Fruit fly (Drosophila melanogaster) Kc167 (cell line): Measurements from ENCODE around the gene Sf3a1.

Experiments
- Myc ChIP-seq: fragments of >200 bp; optimal IDR thresholded peaks from 2 replicates; lab custom pipeline; 2017; ENCODE audit warnings: missing external identifiers
- Sin3A ChIP-seq: fragments of >200 bp; optimal IDR thresholded peaks from 2 replicates; lab custom pipeline; 2018; ENCODE audit warnings: missing external identifiers
- h ChIP-seq: fragments of >200 bp; optimal IDR thresholded peaks from 3 replicates; lab custom pipeline; 2018; ENCODE audit warnings: missing external identifiers
- insv ChIP-seq: fragments of >200 bp; optimal IDR thresholded peaks from 3 replicates; lab custom pipeline; 2018; ENCODE audit warnings: missing external identifiers
- psq ChIP-seq: fragments of >200 bp; optimal IDR thresholded peaks from 2 replicates; lab custom pipeline; 2017; ENCODE audit warnings: missing external identifiers
- ttk ChIP-seq: sonication (Bioruptor generic); optimal IDR thresholded peaks from 2 replicates; lab custom pipeline; 2017; ENCODE audit warnings: missing external identifiers

DNA sequence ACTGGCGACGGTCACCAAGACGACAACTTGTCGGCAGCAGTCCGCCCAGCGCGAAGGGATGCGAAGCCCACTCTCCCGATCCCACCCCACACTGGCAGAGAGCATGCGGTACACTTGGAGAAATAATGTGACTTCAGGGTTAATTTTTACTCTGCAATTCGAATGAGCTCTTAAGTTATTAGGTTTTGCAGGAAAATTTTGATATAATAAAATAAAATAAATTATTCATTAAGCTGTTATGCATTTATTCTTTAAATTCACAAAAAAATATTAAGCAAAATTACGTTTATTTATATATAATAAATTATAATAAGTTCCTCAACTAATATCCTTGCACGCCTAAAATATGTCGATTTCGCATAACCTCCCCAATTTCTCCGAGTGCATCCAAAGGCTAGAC is 46.7 kb upstream of the Sf3a1 start:
- TF ChIP-seq h (no peak), Myc (lab: Kevin White, UChicago) (no peak), psq (no peak), insv (lab: Kevin White, UChicago) (no peak), ttk (lab: Kevin White, UChicago) (no peak), Sin3A (lab: Kevin White, UChicago) (no peak)
